Worm (Caenorhabditis elegans) whole organism, L3 larva: ENCODE data around the gene EGAP1.5.

Experiments used
- ama-1 ChIP-seq: fragments of 150-350 bp; optimal IDR thresholded peaks from 2 replicates; lab custom pipeline; 2018
- ceh-16 ChIP-seq: sonication (generic microtip); optimal IDR thresholded peaks from 2 replicates; lab custom pipeline; 2017; ENCODE audit warnings: missing biosample characterization, missing genetic modification characterization
- ceh-28 ChIP-seq: fragments of 150-350 bp; optimal IDR thresholded peaks from 2 replicates; lab custom pipeline; 2014; ENCODE audit warnings: missing biosample characterization, missing genetic modification reagents, missing genetic modification characterization
- ceh-82 ChIP-seq: fragments of 150-350 bp; optimal IDR thresholded peaks from 2 replicates; lab custom pipeline; 2014; ENCODE audit warnings: missing biosample characterization, missing genetic modification characterization
- ceh-9 ChIP-seq: sonication (generic microtip); optimal IDR thresholded peaks from 2 replicates; lab custom pipeline; 2018; ENCODE audit warnings: missing biosample characterization, missing genetic modification characterization
- daf-12 ChIP-seq: fragments of 150-350 bp; optimal IDR thresholded peaks from 2 replicates; lab custom pipeline; 2014; ENCODE audit warnings: missing biosample characterization, missing genetic modification reagents, missing genetic modification characterization
- egl-27 ChIP-seq: sonication (generic microtip); optimal IDR thresholded peaks from 4 replicates; lab custom pipeline; 2017; ENCODE audit warnings: missing biosample characterization, missing genetic modification reagents, missing genetic modification characterization
- egl-5 ChIP-seq: fragments of 150-350 bp; optimal IDR thresholded peaks from 2 replicates; lab custom pipeline; 2017; ENCODE audit warnings: missing biosample characterization, missing genetic modification reagents, missing genetic modification characterization, inconsistent platforms
- elt-1 ChIP-seq: fragments of 150-350 bp; optimal IDR thresholded peaks from 2 replicates; lab custom pipeline; 2014; ENCODE audit warnings: missing biosample characterization, missing genetic modification characterization
- elt-2 ChIP-seq: sonication (generic microtip); optimal IDR thresholded peaks from 2 replicates; lab custom pipeline; 2016; ENCODE audit warnings: missing genetic modification reagents, mild to moderate bottlenecking, missing genetic modification characterization, missing compliant biosample characterization
- elt-3 ChIP-seq, 3 experiments: fragments of 150-350 bp in 1 of 3; sonication (generic microtip) in 2 of 3; optimal IDR thresholded peaks; 2 replicates in 2 of 3; 4 replicates in 1 of 3; lab custom pipeline; 2014 to 2017; ENCODE audit warnings: missing biosample characterization in 3 of 3, missing genetic modification characterization in 3 of 3
- eor-1 ChIP-seq, 2 experiments: fragments of 150-350 bp; optimal IDR thresholded peaks; 2 replicates each; lab custom pipeline; 2014 to 2018; ENCODE audit warnings: missing biosample characterization in 2 of 2, missing genetic modification characterization in 2 of 2
- fos-1 ChIP-seq: fragments of 150-350 bp; optimal IDR thresholded peaks from 2 replicates; lab custom pipeline; 2014; ENCODE audit warnings: missing biosample characterization, missing genetic modification characterization
- hmg-11 ChIP-seq: sonication (generic microtip); optimal IDR thresholded peaks from 2 replicates; lab custom pipeline; 2016; ENCODE audit warnings: missing genetic modification characterization, missing compliant biosample characterization
- jun-1 ChIP-seq: fragments of 150-350 bp; optimal IDR thresholded peaks from 2 replicates; lab custom pipeline; 2014; ENCODE audit warnings: missing biosample characterization, missing genetic modification reagents, missing genetic modification characterization
- lin-15B ChIP-seq: fragments of 150-350 bp; optimal IDR thresholded peaks from 2 replicates; lab custom pipeline; 2014; ENCODE audit warnings: missing biosample characterization, missing genetic modification characterization
- lin-39 ChIP-seq: fragments of 150-350 bp; optimal IDR thresholded peaks from 2 replicates; lab custom pipeline; 2018; ENCODE audit warnings: missing biosample characterization, missing genetic modification reagents, missing genetic modification characterization
- lsy-12 ChIP-seq: sonication (generic microtip); optimal IDR thresholded peaks from 2 replicates; lab custom pipeline; 2016; ENCODE audit warnings: mild to moderate bottlenecking, missing genetic modification characterization, missing compliant biosample characterization
- mdl-1 ChIP-seq: fragments of 150-350 bp; optimal IDR thresholded peaks from 2 replicates; lab custom pipeline; 2014; ENCODE audit warnings: missing biosample characterization, missing genetic modification characterization
- mml-1 ChIP-seq: fragments of 150-350 bp; sonication (generic microtip); optimal IDR thresholded peaks from 3 replicates; lab custom pipeline; 2014; ENCODE audit warnings: missing biosample characterization, missing genetic modification characterization
- nfya-1 ChIP-seq: sonication (generic microtip); optimal IDR thresholded peaks from 2 replicates; lab custom pipeline; 2017; ENCODE audit warnings: missing genetic modification characterization, mild to moderate bottlenecking, missing compliant biosample characterization, antibody characterized with exemption, moderate library complexity; ENCODE audit not compliant: insufficient read depth
- nhr-23 ChIP-seq: fragments of 150-350 bp; optimal IDR thresholded peaks from 2 replicates; lab custom pipeline; 2014; ENCODE audit warnings: missing biosample characterization, missing genetic modification reagents, missing genetic modification characterization
- nhr-25 ChIP-seq: sonication (generic microtip); optimal IDR thresholded peaks from 2 replicates; lab custom pipeline; 2017; ENCODE audit warnings: missing biosample characterization, missing genetic modification characterization
- nhr-43 ChIP-seq: sonication (generic microtip); optimal IDR thresholded peaks from 2 replicates; lab custom pipeline; 2016; ENCODE audit warnings: mild to moderate bottlenecking, missing genetic modification characterization, missing compliant biosample characterization; ENCODE audit not compliant: poor library complexity, severe bottlenecking
- nhr-77 ChIP-seq: fragments of 150-350 bp; optimal IDR thresholded peaks from 2 replicates; lab custom pipeline; 2014; ENCODE audit warnings: missing biosample characterization, missing genetic modification characterization
- sea-2 ChIP-seq: fragments of 150-350 bp; sonication (generic microtip); optimal IDR thresholded peaks from 4 replicates; lab custom pipeline; 2014; ENCODE audit warnings: missing biosample characterization, missing genetic modification reagents, missing genetic modification characterization
- skn-1 ChIP-seq: fragments of 150-350 bp; optimal IDR thresholded peaks from 2 replicates; lab custom pipeline; 2014; ENCODE audit warnings: missing biosample characterization, missing genetic modification characterization
- snpc-4 ChIP-seq: fragments of 150-350 bp; optimal IDR thresholded peaks from 2 replicates; lab custom pipeline; 2014; ENCODE audit warnings: missing biosample characterization, missing genetic modification characterization
- tbx-2 ChIP-seq: sonication (generic microtip); optimal IDR thresholded peaks from 2 replicates; lab custom pipeline; 2016; ENCODE audit warnings: mild to moderate bottlenecking, missing genetic modification characterization, missing compliant biosample characterization
- unc-39 ChIP-seq: sonication (generic microtip); optimal IDR thresholded peaks from 4 replicates; lab custom pipeline; 2017; ENCODE audit warnings: missing biosample characterization, missing genetic modification characterization
- unc-62 ChIP-seq: fragments of 150-350 bp; sonication (generic microtip); optimal IDR thresholded peaks from 4 replicates; lab custom pipeline; 2014; ENCODE audit warnings: missing biosample characterization, missing genetic modification reagents, missing genetic modification characterization
- ztf-4 ChIP-seq: fragments of 150-350 bp; optimal IDR thresholded peaks from 2 replicates; lab custom pipeline; 2014; ENCODE audit warnings: missing biosample characterization, missing genetic modification characterization

EGAP1.5 gene

ce11 chrIII:5931433-5931994 is at the start of gene EGAP1.5:
Gene EGAP1.5 (plus strand): TSS chrIII:5931721.
- TF ChIP-seq egl-27 (tag; lab: Kevin White, UChicago) (no peak), elt-1 (tag; lab: Kevin White, UChicago) (no peak), lin-15B (tag; lab: Kevin White, UChicago) (no peak), ceh-28 (no peak), nfya-1 (peak; percentile 20)

DNA sequence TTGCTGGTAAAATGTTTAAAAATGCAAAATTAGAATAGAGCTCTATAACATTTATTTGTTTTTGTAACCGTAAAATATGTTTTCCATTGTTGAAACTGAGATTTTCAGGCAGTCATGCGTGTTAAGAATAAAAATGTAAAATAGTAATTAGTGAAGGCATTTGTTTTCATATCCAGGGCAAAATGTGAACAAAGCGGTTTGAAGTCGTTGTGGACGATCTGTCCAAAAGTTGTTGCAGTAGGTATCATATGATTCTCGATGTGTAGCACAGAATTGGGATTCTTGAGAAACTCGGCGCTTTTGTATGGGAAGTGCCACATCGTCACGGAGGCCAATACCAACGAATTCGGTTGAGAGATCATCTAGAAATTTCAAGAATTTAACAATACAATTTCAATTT is 49.2 kb upstream of the EGAP1.5 start:
- TF ChIP-seq egl-5 (no peak), ceh-16 (no peak), fos-1 (tag; lab: Kevin White, UChicago) (no peak), ama-1 (lab: Kevin White, UChicago) (peak; percentile 17), nfya-1 (no peak)
- TF ChIP-seq, all 47 proteins: peak for 1

- no peak for TF ChIP-seq ceh-9 (tag; lab: Kevin White, UChicago)
- no peak for TF ChIP-seq nhr-25 (tag; lab: Kevin White, UChicago)
- no peak for TF ChIP-seq tbx-2 (tag; lab: Kevin White, UChicago)
- TF ChIP-seq lsy-12 (tag; lab: Kevin White, UChicago) = no peak
- no peak for TF ChIP-seq ceh-16
- no peak for TF ChIP-seq elt-2 (tag; lab: Kevin White, UChicago)
- no peak for TF ChIP-seq fos-1 (tag; lab: Kevin White, UChicago)
These were observed 48.7 kb upstream of the EGAP1.5 start, which contains the start of gene F01F1.14 for ce11 chrIII:5882823-5883222. Gene F01F1.14 (minus strand): TSS chrIII:5882923.

DNA sequence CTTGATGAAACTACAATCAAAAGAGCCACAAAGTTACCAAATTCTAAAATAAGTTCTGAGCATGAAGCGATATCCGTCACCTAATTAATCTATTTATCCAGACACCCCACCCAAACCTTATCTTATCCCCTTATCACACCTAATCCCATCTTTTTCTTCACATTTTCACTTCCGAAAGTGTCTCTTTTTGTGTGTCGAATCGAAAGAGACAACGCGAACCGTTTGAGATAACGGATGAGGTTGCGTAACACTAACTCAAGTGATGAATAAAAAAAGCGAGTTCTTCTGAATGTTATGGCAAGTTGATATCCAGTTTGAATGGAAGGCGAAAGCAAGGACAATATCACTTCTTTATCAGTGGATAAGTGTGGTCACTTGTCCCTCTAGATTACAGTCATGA is 48.0 kb upstream of the EGAP1.5 start:
- no peak for TF ChIP-seq nhr-25 (tag; lab: Kevin White, UChicago)
- TF ChIP-seq ztf-4 (tag; lab: Kevin White, UChicago) = no peak
- no peak for TF ChIP-seq jun-1 (tag; lab: Kevin White, UChicago)
- no peak for TF ChIP-seq mdl-1 (tag; lab: Kevin White, UChicago)
- peak; percentile 10 for TF ChIP-seq nhr-43 (tag; lab: Kevin White, UChicago)
- peak in 1 of 3 experiments; percentile 82 for TF ChIP-seq elt-3 (tag; optimal IDR thresholded peaks at IDR 0.05; lab: Kevin White, UChicago)

DNA sequence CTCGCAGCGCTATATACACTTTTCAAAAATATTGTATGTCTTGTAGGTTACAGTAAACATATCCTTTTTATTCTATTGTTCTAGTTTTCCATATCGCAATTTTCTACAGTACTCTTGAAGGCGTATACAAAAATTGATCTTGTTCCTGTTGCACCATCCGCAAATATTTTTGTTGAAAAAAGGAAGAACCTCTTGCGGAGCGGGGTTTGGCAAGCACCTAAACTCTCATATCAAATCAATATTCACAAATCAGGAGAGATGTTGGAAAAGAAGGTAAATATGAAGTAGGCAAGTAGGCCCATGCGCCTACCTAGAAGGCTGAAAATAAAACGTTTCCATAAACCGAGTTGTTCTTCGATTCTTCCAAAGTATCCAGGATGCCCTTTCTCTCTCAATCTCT is 47.5 kb upstream of the EGAP1.5 start, which contains the start of gene C28H8.5:
Gene C28H8.5, plus strand, starts transcription at position 301 of the 400 bp plus-strand sequence.
- TF ChIP-seq hmg-11 (no peak), nfya-1 (no peak)

DNA sequence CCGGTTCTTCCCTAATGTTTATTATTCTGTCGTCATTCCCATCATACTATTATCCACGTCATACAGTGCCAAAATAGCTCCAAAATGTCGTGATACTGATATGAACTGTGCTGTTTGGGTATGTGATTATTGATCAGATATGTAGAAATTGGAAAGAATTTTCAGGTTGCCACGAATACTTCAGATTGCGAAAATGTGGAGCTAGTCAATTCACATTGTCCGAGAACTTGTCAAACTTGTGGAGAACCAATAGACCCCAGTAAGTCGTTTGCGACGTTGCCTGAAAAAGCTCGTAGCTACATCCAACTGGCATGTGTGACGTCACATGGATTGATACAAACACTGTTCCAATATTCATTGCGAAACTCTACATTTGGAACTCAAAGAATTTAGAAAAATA is 47.1 kb upstream of the EGAP1.5 start:
- no peak for TF ChIP-seq unc-39 (tag; lab: Kevin White, UChicago)
- no peak for TF ChIP-seq ztf-4 (tag; lab: Kevin White, UChicago)
- no peak for TF ChIP-seq tbx-2 (tag; lab: Kevin White, UChicago)
- no peak for TF ChIP-seq sea-2 (GFP tag; lab: Kevin White, UChicago)
- no peak for TF ChIP-seq lin-39 (tag; lab: Kevin White, UChicago)
- no peak for TF ChIP-seq daf-12 (tag; lab: Kevin White, UChicago)
- no peak for TF ChIP-seq nhr-77 (tag; lab: Kevin White, UChicago)
- no peak for TF ChIP-seq elt-2 (tag; lab: Kevin White, UChicago)
- TF ChIP-seq ceh-28 = no peak
- no peak for TF ChIP-seq nhr-23
- no peak for TF ChIP-seq ceh-16
- no peak for TF ChIP-seq mml-1 (tag; lab: Kevin White, UChicago)
- TF ChIP-seq snpc-4 (tag; lab: Kevin White, UChicago) = no peak
- TF ChIP-seq unc-62 = no peak
- no peak for TF ChIP-seq ceh-82
- no peak for TF ChIP-seq eor-1 (tag; optimal IDR thresholded peaks at IDR 0.05; lab: Kevin White, UChicago)
- no peak for TF ChIP-seq skn-1 (tag; lab: Kevin White, UChicago)
